Worm (Caenorhabditis elegans) whole organism, L4 larva: ENCODE measurements around the gene ZC190.5.

ENCODE experiments used
- aha-1 ChIP-seq: fragments of 150-350 bp; peaks from one replicate; lab custom pipeline; 2014; ENCODE audit warnings: missing biosample characterization, missing genetic modification characterization
- fos-1 ChIP-seq: fragments of 150-350 bp; optimal IDR thresholded peaks from 2 replicates; lab custom pipeline; 2014; ENCODE audit warnings: missing biosample characterization, missing genetic modification characterization
- hlh-30 ChIP-seq: sonication (generic microtip); optimal IDR thresholded peaks from 2 replicates; lab custom pipeline; 2017; ENCODE audit warnings: antibody characterized with exemption, mild to moderate bottlenecking, missing genetic modification characterization, missing compliant biosample characterization; ENCODE audit not compliant: insufficient read depth
- lin-39 ChIP-seq: fragments of 150-350 bp; optimal IDR thresholded peaks from 2 replicates; lab custom pipeline; 2014; ENCODE audit warnings: missing biosample characterization, missing genetic modification reagents, missing genetic modification characterization
- lir-3 ChIP-seq: sonication (generic microtip); optimal IDR thresholded peaks from 2 replicates; lab custom pipeline; 2016; ENCODE audit warnings: mild to moderate bottlenecking, missing genetic modification characterization, missing compliant biosample characterization
- madf-9 ChIP-seq: fragments of 200-800 bp; sonication (Bioruptor generic); conservative IDR thresholded peaks from 2 replicates; pipeline ENCODE4 v1.3.6; 2022; ENCODE audit warnings: missing genetic modification reagents, missing genetic modification characterization, missing compliant biosample characterization
- nhr-11 ChIP-seq: fragments of 150-350 bp; optimal IDR thresholded peaks from 2 replicates; lab custom pipeline; 2014; ENCODE audit warnings: missing biosample characterization, missing genetic modification characterization
- nhr-28 ChIP-seq: fragments of 150-350 bp; optimal IDR thresholded peaks from 2 replicates; lab custom pipeline; 2014; ENCODE audit warnings: missing biosample characterization, missing genetic modification characterization
- nhr-6 ChIP-seq: fragments of 150-350 bp; optimal IDR thresholded peaks from 2 replicates; lab custom pipeline; 2014; ENCODE audit warnings: missing biosample characterization, missing genetic modification characterization
- nhr-77 ChIP-seq: fragments of 150-350 bp; optimal IDR thresholded peaks from 2 replicates; lab custom pipeline; 2014; ENCODE audit warnings: missing biosample characterization, missing genetic modification characterization
- pqm-1 ChIP-seq: sonication (generic microtip); optimal IDR thresholded peaks from 2 replicates; lab custom pipeline; 2017; ENCODE audit warnings: missing biosample characterization, missing genetic modification characterization
- rbr-2 ChIP-seq: sonication (generic microtip); optimal IDR thresholded peaks from 2 replicates; lab custom pipeline; 2016; ENCODE audit warnings: missing genotype, missing genetic modification characterization, missing compliant biosample characterization
- snpc-4 ChIP-seq: fragments of 150-350 bp; optimal IDR thresholded peaks from 2 replicates; lab custom pipeline; 2014; ENCODE audit warnings: missing biosample characterization, missing genetic modification characterization
- unc-39 ChIP-seq: sonication (generic microtip); optimal IDR thresholded peaks from 2 replicates; lab custom pipeline; 2017; ENCODE audit warnings: missing biosample characterization, missing genetic modification characterization

DNA sequence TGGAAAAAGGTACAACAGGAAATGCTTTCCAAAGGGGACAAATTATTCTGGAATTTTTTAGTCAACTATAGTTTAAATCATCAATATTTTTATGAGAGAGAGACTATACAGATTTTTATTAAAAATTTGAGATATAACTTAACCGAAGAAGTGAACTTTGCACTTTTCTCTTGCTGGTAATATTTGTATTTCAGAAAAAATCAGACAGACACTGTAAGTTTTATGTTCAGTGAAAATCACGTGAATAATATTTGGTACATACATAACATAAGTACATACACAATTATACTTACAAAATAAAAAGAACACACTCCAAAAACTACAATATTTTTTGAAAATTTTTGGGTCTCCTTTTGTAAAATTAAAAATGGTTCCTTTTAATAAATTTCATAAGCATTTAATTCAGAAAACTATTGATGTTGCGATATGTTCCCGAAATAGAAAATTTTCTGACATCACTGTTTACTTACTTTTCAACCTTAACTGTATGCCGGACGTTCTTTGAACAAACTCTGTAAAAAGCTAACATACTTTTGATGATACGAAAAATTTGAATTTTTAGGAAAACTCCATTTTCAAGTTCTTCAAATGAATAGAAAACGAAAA is 35.6 kb downstream of the ZC190.5 start, which contains the start of the genes F28A12.10 and acd-4:
- TF ChIP-seq fos-1 (no peak), rbr-2 (tag; lab: Kevin White, UChicago) (no peak), unc-39 (tag; lab: Kevin White, UChicago) (no peak), hlh-30 (tag; lab: Kevin White, UChicago) (no peak), nhr-28 (tag; lab: Kevin White, UChicago) (no peak), nhr-11 (tag; lab: Kevin White, UChicago) (no peak), nhr-6 (tag; lab: Kevin White, UChicago) (no peak), lin-39 (tag; lab: Kevin White, UChicago) (no peak), pqm-1 (tag; lab: Kevin White, UChicago) (no peak), nhr-77 (tag; lab: Kevin White, UChicago) (no peak), aha-1 (tag; lab: Kevin White, UChicago) (no peak), madf-9 (GFP tag; lab: Robert Waterston, UW) (no peak), lir-3 (no peak), snpc-4 (no peak)
